Worm (Caenorhabditis elegans): ENCODE measurements around the gene AC3.5.

The AC3.5 gene

ce11 chrV:10361830-10362397 lies 26.4 kb upstream of the AC3.5 start, which contains the start of gene cash-1 (continued):
- TF ChIP-seq aly-2 (tag; optimal IDR thresholded peaks at IDR 0.05) (no peak), lin-35 (GFP tag; optimal IDR thresholded peaks at IDR 0.05) (peak; percentile 88 to 95), ztf-11 (tag; optimal IDR thresholded peaks at IDR 0.05) (no peak), fkh-8 (tag; optimal IDR thresholded peaks at IDR 0.05) (peak; percentile 71), aha-1 (tag; optimal IDR thresholded peaks at IDR 0.05) (no peak), ces-1 (GFP tag; optimal IDR thresholded peaks at IDR 0.05) (no peak), nhr-237 (tag; optimal IDR thresholded peaks at IDR 0.05) (no peak), xbp-1 (tag; optimal IDR thresholded peaks at IDR 0.05) (peak; percentile 68), nhr-71 (tag; optimal IDR thresholded peaks at IDR 0.05) (peak; percentile 82), dsc-1 (tag; optimal IDR thresholded peaks at IDR 0.05) (peak; percentile 12), nhr-76 (tag; optimal IDR thresholded peaks at IDR 0.05) (no peak), nhr-84 (tag; optimal IDR thresholded peaks at IDR 0.05) (no peak), mep-1 (tag; optimal IDR thresholded peaks at IDR 0.05) (peak; percentile 71), snu-23 (GFP tag; optimal IDR thresholded peaks at IDR 0.05) (peak; percentile 72), C34B4.2 (tag; optimal IDR thresholded peaks at IDR 0.05) (no peak), lsy-2 (tag; optimal IDR thresholded peaks at IDR 0.05) (peak; percentile 56 to 86), nhr-11 (tag; optimal IDR thresholded peaks at IDR 0.05) (no peak), rnt-1 (tag; optimal IDR thresholded peaks at IDR 0.05) (peak; percentile 68), zip-4 (GFP tag; optimal IDR thresholded peaks at IDR 0.05) (no peak), pqm-1 (tag; optimal IDR thresholded peaks at IDR 0.05) (no peak), sox-4 (tag; optimal IDR thresholded peaks at IDR 0.05) (no peak), sup-37 (GFP tag; optimal IDR thresholded peaks at IDR 0.05) (no peak), pax-3 (tag; optimal IDR thresholded peaks at IDR 0.05) (peak; percentile 11), unc-130 (tag; optimal IDR thresholded peaks at IDR 0.05) (peak; percentile 68), nhr-20 (tag; optimal IDR thresholded peaks at IDR 0.05) (peak; percentile 73), unc-86 (tag; optimal IDR thresholded peaks at IDR 0.05) (no peak), tlp-1 (tag; optimal IDR thresholded peaks at IDR 0.05) (no peak)

ce11 chrV:10363834-10364233 lies 24.5 kb upstream of the AC3.5 start:
- TF ChIP-seq hlh-4 (tag; optimal IDR thresholded peaks at IDR 0.05): no peak
- TF ChIP-seq pax-3 (tag; optimal IDR thresholded peaks at IDR 0.05): no peak
- TF ChIP-seq ceh-88 (GFP tag; IDR thresholded peaks at IDR 0.05): no peak
- TF ChIP-seq nhr-77 (tag; optimal IDR thresholded peaks at IDR 0.05): no peak
- no peak for TF ChIP-seq lin-35 (GFP tag; optimal IDR thresholded peaks at IDR 0.05)
- TF ChIP-seq dsc-1 (tag; optimal IDR thresholded peaks at IDR 0.05): no peak
- no peak for TF ChIP-seq egl-13 (tag; optimal IDR thresholded peaks at IDR 0.05)
- TF ChIP-seq nhr-84 (tag; optimal IDR thresholded peaks at IDR 0.05): no peak
- TF ChIP-seq fkh-10 (GFP tag; optimal IDR thresholded peaks at IDR 0.05): no peak
- TF ChIP-seq vab-15 (tag; optimal IDR thresholded peaks at IDR 0.05): no peak
- no peak for TF ChIP-seq C34B4.2 (tag; optimal IDR thresholded peaks at IDR 0.05)
- TF ChIP-seq nhr-20 (tag; optimal IDR thresholded peaks at IDR 0.05): no peak
- no peak for TF ChIP-seq unc-98 (GFP tag; IDR thresholded peaks at IDR 0.05)
- no peak for TF ChIP-seq hpl-2 (GFP tag; optimal IDR thresholded peaks at IDR 0.05)

- no peak for TF ChIP-seq mab-9 (GFP tag; IDR thresholded peaks at IDR 0.05)
- TF ChIP-seq nhr-85 (tag): no peak
- no peak for TF ChIP-seq fkh-4 (tag; optimal IDR thresholded peaks at IDR 0.05; ENCODE audit: borderline replicate concordance)
- no peak for TF ChIP-seq lir-3 (tag; optimal IDR thresholded peaks at IDR 0.05; ENCODE audit: poor library complexity)
- TF ChIP-seq efl-1 (optimal IDR thresholded peaks at IDR 0.05): no peak
- TF ChIP-seq efl-1 (GFP tag; optimal IDR thresholded peaks at IDR 0.05 in 1 of 2): peak in 1 of 2 experiments; percentile 75
- no peak for TF ChIP-seq mep-1 (tag; optimal IDR thresholded peaks at IDR 0.05)
- no peak for TF ChIP-seq nhr-20 (tag; optimal IDR thresholded peaks at IDR 0.05)
- no peak for TF ChIP-seq isw-1 (GFP tag; IDR thresholded peaks at IDR 0.05)
These were observed 20.1 kb upstream of the AC3.5 start, which contains the start of gene sri-20 for ce11 chrV:10368256-10368655. TSS of gene sri-20 (plus strand) at chrV:10368556.

Measured in whole organism, L1 larva.